Fruit fly (Drosophila melanogaster): Measurements from ENCODE around the gene CG9135.
A peak's percentile ranks its signal among the peaks of the same experiment; 100 is the strongest.

CG9135 gene

DNA sequence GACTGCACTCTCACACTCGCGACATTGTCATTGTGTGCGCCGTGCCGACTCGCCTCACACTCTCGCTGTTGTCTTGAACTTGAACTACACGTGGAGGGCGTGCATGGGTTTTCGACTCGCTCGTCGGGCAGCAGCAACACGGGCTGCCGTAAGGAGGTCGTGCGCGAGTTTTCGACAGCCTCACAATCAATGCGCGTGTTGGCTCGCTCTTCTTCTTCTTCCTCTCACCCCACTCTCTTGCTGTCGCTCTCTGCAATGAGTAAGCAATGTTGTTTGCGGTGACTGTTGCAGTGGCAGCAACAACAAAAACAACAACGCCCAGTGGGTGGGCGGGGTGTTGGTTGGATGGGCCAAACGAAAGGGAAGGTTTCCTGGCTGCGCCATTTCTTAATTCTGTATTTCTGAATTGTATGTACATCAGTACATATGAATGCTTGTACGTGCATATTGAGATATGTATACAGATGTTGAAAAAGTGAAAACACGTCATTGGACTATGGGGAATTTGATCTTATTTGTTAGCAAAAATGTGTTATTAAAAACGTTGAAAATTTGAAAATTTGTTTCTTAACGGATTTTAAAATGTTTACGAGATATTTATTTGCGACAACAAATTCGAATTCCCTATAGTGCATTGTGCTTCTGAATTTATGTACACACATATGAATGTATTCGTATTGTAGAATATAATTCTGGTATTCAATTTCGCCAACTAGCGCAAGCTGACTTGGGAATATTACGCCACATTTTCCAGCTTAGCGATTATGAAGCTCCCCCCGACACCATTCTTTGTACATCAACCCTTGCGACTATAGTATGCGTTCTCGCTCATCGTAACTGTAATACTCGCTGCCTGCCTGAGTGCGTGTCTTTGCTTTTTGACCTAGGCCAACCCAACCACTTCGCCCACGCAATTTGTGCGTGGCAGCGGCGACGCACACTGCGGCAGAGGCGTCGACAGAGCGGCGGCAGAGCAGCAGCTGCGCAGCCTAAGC lies 38.1 kb downstream of the CG9135 start (continued):
- peak; percentile 1 for TF ChIP-seq CG15696 (tag; optimal IDR thresholded peaks at IDR 0.05)
- peak; percentile 18; the same call in 1 of the 2 replicates for TF ChIP-seq ttk (GFP tag; IDR thresholded peaks at IDR 0.05)
- TF ChIP-seq NFAT (GFP tag; IDR thresholded peaks at IDR 0.05), result peak; percentile 51; the same call in 1 of the 2 replicates
- peak in 1 of 2 experiments; percentile 1 for TF ChIP-seq crp (GFP tag; optimal IDR thresholded peaks at IDR 0.05)
- TF ChIP-seq cad (GFP tag; optimal IDR thresholded peaks at IDR 0.05), result no peak
- TF ChIP-seq CG6791 (GFP tag; IDR thresholded peaks at IDR 0.05; ENCODE audit: partially characterized antibody), result peak; percentile 74
- TF ChIP-seq Elba2 (GFP tag; optimal IDR thresholded peaks at IDR 0.05), result peak; percentile 59
- no peak for TF ChIP-seq Taf1 (GFP tag; IDR thresholded peaks at IDR 0.05)
- peak; percentile 55 for TF ChIP-seq CG7839 (tag; optimal IDR thresholded peaks at IDR 0.05)
- peak; percentile 79 for TF ChIP-seq sug (tag; optimal IDR thresholded peaks at IDR 0.05)
- TF ChIP-seq peb (GFP tag; IDR thresholded peaks at IDR 0.05), result no peak
- TF ChIP-seq da (GFP tag; optimal IDR thresholded peaks at IDR 0.05), result peak; percentile 73
- TF ChIP-seq wor (GFP tag; IDR thresholded peaks at IDR 0.05), result no peak
- TF ChIP-seq wek (GFP tag; optimal IDR thresholded peaks at IDR 0.05), result no peak
- TF ChIP-seq wdn (GFP tag; IDR thresholded peaks at IDR 0.05), result no peak; the same call in 1 of the 2 replicates
- TF ChIP-seq Dfd (GFP tag; optimal IDR thresholded peaks at IDR 0.05), result no peak
- no peak for TF ChIP-seq nom (GFP tag; optimal IDR thresholded peaks at IDR 0.05)
- TF ChIP-seq Blimp-1 (GFP tag; optimal IDR thresholded peaks at IDR 0.05), result peak; percentile 97
- peak; percentile 13 for TF ChIP-seq grn (GFP tag; optimal IDR thresholded peaks at IDR 0.05)
- TF ChIP-seq bbx (GFP tag; IDR thresholded peaks at IDR 0.05; ENCODE audit: partially characterized antibody), result peak; percentile 71
- peak; percentile 15 for TF ChIP-seq CG1603 (tag; optimal IDR thresholded peaks at IDR 0.05)
- TF ChIP-seq CG6689 (GFP tag; IDR thresholded peaks at IDR 0.05), result no peak
- TF ChIP-seq CG2202 (tag; optimal IDR thresholded peaks at IDR 0.05), result peak; percentile 13
- TF ChIP-seq ems (GFP tag; optimal IDR thresholded peaks at IDR 0.05), result no peak
- peak; percentile 44 for TF ChIP-seq CG3163 (GFP tag; optimal IDR thresholded peaks at IDR 0.05)
- peak; percentile 3 for TF ChIP-seq lbe (GFP tag; optimal IDR thresholded peaks at IDR 0.05)
- TF ChIP-seq al (GFP tag; IDR thresholded peaks at IDR 0.05), result no peak
- TF ChIP-seq CG4360 (GFP tag; IDR thresholded peaks at IDR 0.05), result peak; percentile 93
- no peak for TF ChIP-seq CG11456 (GFP tag; IDR thresholded peaks at IDR 0.05)
- TF ChIP-seq CG11695 (GFP tag; IDR thresholded peaks at IDR 0.05), result peak; percentile 53; the same call in 1 of the 3 replicates
- peak; percentile 38 for TF ChIP-seq CG8388 (GFP tag; optimal IDR thresholded peaks at IDR 0.05)
- TF ChIP-seq CG10147 (GFP tag; optimal IDR thresholded peaks at IDR 0.05), result no peak
- no peak for TF ChIP-seq cas (GFP tag; IDR thresholded peaks at IDR 0.05)
- TF ChIP-seq vvl (GFP tag; IDR thresholded peaks at IDR 0.05), result peak; percentile 61
- TF ChIP-seq Med (GFP tag), result peak; percentile 97
- TF ChIP-seq sob (GFP tag; IDR thresholded peaks at IDR 0.05), result peak; percentile 58
- peak; percentile 18 for TF ChIP-seq CG13775 (GFP tag; optimal IDR thresholded peaks at IDR 0.05)
- no peak for TF ChIP-seq CG18262 (tag; optimal IDR thresholded peaks at IDR 0.05)
- no peak for TF ChIP-seq CG2129 (GFP tag; IDR thresholded peaks at IDR 0.05; ENCODE audit: partially characterized antibody)
- peak; percentile 38 for TF ChIP-seq CG6765 (GFP tag; optimal IDR thresholded peaks at IDR 0.05)
- peak; percentile 49; the same call in 2 of the 3 replicates for TF ChIP-seq Dbx (GFP tag; IDR thresholded peaks at IDR 0.05)
- TF ChIP-seq CG4404 (GFP tag; IDR thresholded peaks at IDR 0.05), result no peak
- peak in 1 of 2 experiments; percentile 12 for TF ChIP-seq dpn (GFP tag; optimal IDR thresholded peaks at IDR 0.05)
- TF ChIP-seq tin (GFP tag; optimal IDR thresholded peaks at IDR 0.05), result no peak
- TF ChIP-seq Doc2 (GFP tag; IDR thresholded peaks at IDR 0.05), result no peak
- no peak for TF ChIP-seq pum (GFP tag; optimal IDR thresholded peaks at IDR 0.05)
- TF ChIP-seq z (GFP tag; IDR thresholded peaks at IDR 0.05), result peak; percentile 91
- TF ChIP-seq oc (tag; optimal IDR thresholded peaks at IDR 0.05), result peak; percentile 68
